Fruit fly (Drosophila melanogaster) whole organism, pupa: ENCODE measurements around the gene CG13843.

Experiments used
- CG12605 ChIP-seq: fragments of 200-800 bp; sonication (Bioruptor generic); IDR thresholded peaks from 2 replicates; pipeline ENCODE4 v1.3.6; 2022; ENCODE audit warnings: missing biosample characterization, missing genetic modification characterization
- CG34367 ChIP-seq: fragments of 200-800 bp; sonication (Bioruptor generic); optimal IDR thresholded peaks from 2 replicates; lab custom pipeline; 2018; ENCODE audit warnings: missing biosample characterization, mild to moderate bottlenecking, missing genetic modification characterization

DNA sequence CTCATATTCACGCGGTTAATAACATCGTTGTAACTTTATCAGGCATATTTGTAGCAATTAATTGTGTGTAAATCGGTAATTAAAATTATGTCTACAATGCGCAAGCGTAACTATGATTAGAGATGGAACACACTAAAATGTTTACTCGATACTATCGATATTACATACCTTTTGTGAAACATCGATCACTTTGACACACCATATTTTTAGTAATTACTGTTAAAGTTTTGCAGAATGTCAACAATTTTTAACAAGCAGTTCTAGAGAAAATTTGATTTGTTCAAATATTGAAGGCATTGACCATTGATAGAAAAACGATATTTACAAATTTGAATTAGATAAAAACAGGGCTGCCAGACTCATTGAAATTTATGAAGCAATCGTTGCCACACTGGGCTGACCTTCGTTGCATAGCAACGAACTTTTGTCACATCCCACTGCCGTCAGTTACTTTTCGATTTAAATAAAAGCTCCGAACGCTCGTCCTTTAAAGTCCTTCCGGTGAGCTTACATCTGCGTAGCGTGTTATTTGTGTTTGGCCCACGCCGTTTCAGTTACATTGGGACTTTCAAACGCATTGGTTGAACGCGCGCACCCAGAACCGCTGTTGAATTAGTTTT, 30.1 kb downstream of the CG13843 start, which contains the start of the genes loco and wake:
- no peak for TF ChIP-seq CG34367 (tag; lab: Kevin White, UChicago)
- TF ChIP-seq CG12605 (GFP tag; lab: Robert Waterston, UW), result no peak
